Worm (Caenorhabditis elegans) whole organism, L4/young adult: ENCODE results near the gene eral-1.

Source experiments
- W03F9.2 ChIP-seq: fragments of 150-350 bp; optimal IDR thresholded peaks from 2 replicates; lab custom pipeline; 2014; ENCODE audit warnings: missing biosample characterization, missing genetic modification characterization
- dao-5 ChIP-seq: sonication (generic microtip); optimal IDR thresholded peaks from 2 replicates; lab custom pipeline; 2016; ENCODE audit warnings: missing genotype, missing genetic modification characterization, moderate library complexity, missing compliant biosample characterization
- him-1 ChIP-seq: sonication (generic microtip); optimal IDR thresholded peaks from 2 replicates; lab custom pipeline; 2016; ENCODE audit warnings: missing genotype, missing genetic modification reagents, missing genetic modification characterization, missing compliant biosample characterization

eral-1 gene

ce11 chrII:9589667-9590066, at the start of gene eral-1:
Gene eral-1 (minus strand): TSS chrII:9589767.
- TF ChIP-seq dao-5: no peak
- TF ChIP-seq him-1: no peak
- no peak for TF ChIP-seq W03F9.2 (tag; lab: Kevin White, UChicago)

ce11 chrII:9636300-9636699, 46.7 kb upstream of the eral-1 start, which contains the start of gene ZK1307.7:
Gene ZK1307.7 (plus strand): TSS chrII:9636600.
- TF ChIP-seq W03F9.2 (tag; lab: Kevin White, UChicago) (no peak), him-1 (no peak), dao-5 (no peak)

- TF ChIP-seq him-1 (no peak), dao-5 (no peak), W03F9.2 (tag; lab: Kevin White, UChicago) (no peak)
Observed at ce11 chrII:9625930-9626329, 36.4 kb upstream of the eral-1 start.

ce11 chrII:9624110-9624695, 34.6 kb upstream of the eral-1 start, which contains the start of the genes dnj-20 and ZK1307.8:
Gene dnj-20 (minus strand): TSS chrII:9624176.
Gene ZK1307.8 (plus strand): TSS chrII:9624613.
- peak; percentile 35 for TF ChIP-seq W03F9.2 (tag; lab: Kevin White, UChicago)
- no peak for TF ChIP-seq dao-5

- TF ChIP-seq W03F9.2 (tag; lab: Kevin White, UChicago): peak; percentile 14
- TF ChIP-seq him-1: no peak
Observed at ce11 chrII:9621913-9622348, 32.4 kb upstream of the eral-1 start.

ce11 chrII:9621121-9621520, 31.6 kb upstream of the eral-1 start:
- TF ChIP-seq dao-5 (no peak), W03F9.2 (tag; lab: Kevin White, UChicago) (no peak), him-1 (no peak)

ce11 chrII:9620616-9621015, 31.0 kb upstream of the eral-1 start:
- TF ChIP-seq dao-5 (no peak), him-1 (no peak), W03F9.2 (tag; lab: Kevin White, UChicago) (no peak)

ce11 chrII:9619995-9620535, 30.5 kb upstream of the eral-1 start:
- TF ChIP-seq dao-5: no peak
- no peak for TF ChIP-seq him-1
- no peak for TF ChIP-seq W03F9.2 (tag; lab: Kevin White, UChicago)

- TF ChIP-seq dao-5 (no peak), W03F9.2 (tag; lab: Kevin White, UChicago) (no peak), him-1 (no peak)
Observed at ce11 chrII:9619402-9619862, 29.9 kb upstream of the eral-1 start.

- TF ChIP-seq dao-5 (no peak), him-1 (no peak), W03F9.2 (tag; lab: Kevin White, UChicago) (no peak)
Observed at ce11 chrII:9618759-9619158, 29.2 kb upstream of the eral-1 start.

- TF ChIP-seq him-1 (no peak), dao-5 (no peak), W03F9.2 (tag; lab: Kevin White, UChicago) (no peak)
Observed at ce11 chrII:9617902-9618245, 28.3 kb upstream of the eral-1 start.

ce11 chrII:9617039-9617901, 27.7 kb upstream of the eral-1 start, which contains the start of gene hal-3:
Gene hal-3 (minus strand): TSS chrII:9617125.
- TF ChIP-seq him-1 (no peak), W03F9.2 (tag; lab: Kevin White, UChicago) (peak; percentile 16), dao-5 (no peak)

- TF ChIP-seq him-1 (no peak), dao-5 (no peak), W03F9.2 (tag; lab: Kevin White, UChicago) (no peak)
Observed at ce11 chrII:9614728-9615127, 25.2 kb upstream of the eral-1 start, which contains the start of gene hlh-6. Gene hlh-6 (minus strand): TSS chrII:9614828.

- TF ChIP-seq W03F9.2 (tag; lab: Kevin White, UChicago) (no peak), him-1 (no peak), dao-5 (no peak)
Observed at ce11 chrII:9611347-9611923, 21.9 kb upstream of the eral-1 start, which contains the start of the genes T15H9.5 and T15H9.4. Gene T15H9.5 (minus strand): TSS chrII:9611447. Gene T15H9.4 (plus strand): TSS chrII:9611873.
